Worm (Caenorhabditis elegans): ENCODE data around the gene F38A1.9.
A peak's percentile ranks its signal among the peaks of the same experiment; 100 is the strongest.

Gene F38A1.9

DNA sequence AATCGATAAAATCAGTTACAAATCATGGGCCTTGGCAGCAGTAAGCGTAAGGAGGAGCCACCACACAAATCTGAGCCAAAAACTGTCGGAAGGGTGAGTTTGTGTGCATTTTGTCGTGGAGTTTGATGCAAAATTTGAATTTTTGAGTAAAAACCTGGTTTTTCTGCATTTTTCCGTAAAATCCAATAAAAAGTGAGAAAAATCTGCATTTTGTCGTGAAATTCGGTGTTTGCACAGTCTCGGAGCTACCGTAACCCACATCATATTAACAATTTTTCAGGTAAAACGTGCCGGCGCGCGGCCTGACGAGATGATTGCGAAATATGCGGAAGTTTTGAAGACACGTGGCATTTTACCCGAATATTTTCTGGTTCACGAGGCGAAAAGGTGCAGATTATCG, 30.8 kb upstream of the F38A1.9 start:
- TF ChIP-seq ztf-16 (tag; optimal IDR thresholded peaks at IDR 0.05) (no peak), ceh-30 (tag; optimal IDR thresholded peaks at IDR 0.05) (no peak), Y22D7AL.16 (tag; optimal IDR thresholded peaks at IDR 0.05) (no peak), hlh-13 (GFP tag; optimal IDR thresholded peaks at IDR 0.05) (no peak), sox-4 (tag; optimal IDR thresholded peaks at IDR 0.05) (no peak), ceh-14 (tag; optimal IDR thresholded peaks at IDR 0.05) (no peak), unc-42 (tag; optimal IDR thresholded peaks at IDR 0.05) (no peak), C08G9.2 (tag; optimal IDR thresholded peaks at IDR 0.05) (no peak), hlh-30 (tag; optimal IDR thresholded peaks at IDR 0.05; ENCODE audit: insufficient read depth) (no peak), K09A11.1 (tag; optimal IDR thresholded peaks at IDR 0.05; ENCODE audit: insufficient read depth) (no peak), unc-86 (tag; optimal IDR thresholded peaks at IDR 0.05) (no peak), rnt-1 (tag; optimal IDR thresholded peaks at IDR 0.05) (no peak), ref-2 (tag; optimal IDR thresholded peaks at IDR 0.05) (no peak), pat-9 (tag; optimal IDR thresholded peaks at IDR 0.05) (no peak), pax-1 (tag; optimal IDR thresholded peaks at IDR 0.05) (no peak), T23F11.4 (GFP tag; optimal IDR thresholded peaks at IDR 0.05) (no peak), odd-2 (tag; optimal IDR thresholded peaks at IDR 0.05) (no peak), K02D7.2 (tag; optimal IDR thresholded peaks at IDR 0.05) (no peak), ets-4 (tag; optimal IDR thresholded peaks at IDR 0.05) (no peak), pha-4 (tag; optimal IDR thresholded peaks at IDR 0.05) (no peak)

DNA sequence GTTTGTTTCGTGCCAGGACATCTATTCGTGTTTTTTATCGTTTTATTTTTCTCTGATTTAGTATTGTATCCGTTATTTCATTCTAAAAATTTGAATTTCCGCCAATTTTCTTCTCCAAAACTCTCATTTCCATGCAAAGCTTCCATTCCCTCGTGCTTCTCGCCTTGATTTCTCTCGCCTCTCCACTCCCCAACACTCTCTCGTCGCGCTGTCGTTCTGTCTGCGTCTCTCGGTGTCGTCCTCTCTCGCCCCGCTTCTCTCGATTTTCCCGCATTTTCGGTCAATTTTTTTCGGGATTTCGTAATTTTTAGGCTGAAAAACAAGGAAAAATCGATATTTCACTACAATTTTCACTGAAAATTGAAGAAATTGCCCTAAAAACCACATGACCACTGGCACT, 29.4 kb upstream of the F38A1.9 start, which contains the start of gene C09E9.1:
Gene C09E9.1 (plus strand): TSS at position 286 of the 400 bp plus-strand sequence.
- no peak for TF ChIP-seq pha-2 (tag; optimal IDR thresholded peaks at IDR 0.05)
- TF ChIP-seq elt-2 (tag; optimal IDR thresholded peaks at IDR 0.05): no peak
- TF ChIP-seq ceh-22 (tag; optimal IDR thresholded peaks at IDR 0.05): no peak
- peak; percentile 8 for TF ChIP-seq ref-2 (tag; optimal IDR thresholded peaks at IDR 0.05)
- TF ChIP-seq sdc-2 (tag; optimal IDR thresholded peaks at IDR 0.05): no peak
- peak; percentile 16 for TF ChIP-seq ceh-18 (tag; optimal IDR thresholded peaks at IDR 0.05)
- TF ChIP-seq pax-1 (tag; optimal IDR thresholded peaks at IDR 0.05): peak; percentile 3
- no peak for TF ChIP-seq hlh-15 (tag; optimal IDR thresholded peaks at IDR 0.05)
- TF ChIP-seq sox-4 (tag; optimal IDR thresholded peaks at IDR 0.05): no peak
- no peak for TF ChIP-seq ama-1 (optimal IDR thresholded peaks at IDR 0.05)
- TF ChIP-seq nfya-1 (tag; optimal IDR thresholded peaks at IDR 0.05): peak; percentile 55
- peak; percentile 21 for TF ChIP-seq tbx-2 (tag; optimal IDR thresholded peaks at IDR 0.05)
- TF ChIP-seq unc-55 (GFP tag; optimal IDR thresholded peaks at IDR 0.05): peak; percentile 24
- peak; percentile 49 for TF ChIP-seq unc-42 (tag; optimal IDR thresholded peaks at IDR 0.05)
- no peak for TF ChIP-seq nhr-11 (tag; optimal IDR thresholded peaks at IDR 0.05)
- peak; percentile 84 for TF ChIP-seq hlh-30 (tag; optimal IDR thresholded peaks at IDR 0.05; ENCODE audit: insufficient read depth)
- TF ChIP-seq ztf-16 (tag; optimal IDR thresholded peaks at IDR 0.05): no peak
- TF ChIP-seq ceh-31 (tag; optimal IDR thresholded peaks at IDR 0.05): peak; percentile 46

DNA sequence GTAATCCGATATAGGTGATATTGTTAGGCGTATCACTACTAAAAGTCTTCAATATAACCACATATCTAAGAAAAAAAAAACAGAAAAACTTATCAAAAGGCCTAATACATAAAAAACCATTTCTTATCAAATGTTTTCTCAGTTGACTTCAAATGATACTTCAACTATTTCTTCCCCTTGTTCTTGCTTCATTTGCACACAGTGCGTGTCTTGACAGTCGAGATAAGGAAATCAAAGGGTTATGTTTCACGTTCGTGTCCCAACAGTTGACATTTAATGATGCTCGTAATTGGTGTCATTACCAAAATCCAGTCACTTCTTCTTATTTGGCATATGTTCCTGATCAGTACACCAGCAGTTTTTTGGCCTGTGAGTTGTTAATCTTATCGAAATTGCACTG, 21.6 kb upstream of the F38A1.9 start, which contains the start of gene clec-170:
Gene clec-170 (plus strand): TSS at position 143 of the 400 bp plus-strand sequence.
- no peak for TF ChIP-seq fax-1 (tag; optimal IDR thresholded peaks at IDR 0.05)
- TF ChIP-seq elt-2 (tag; optimal IDR thresholded peaks at IDR 0.05): peak; percentile 18

DNA sequence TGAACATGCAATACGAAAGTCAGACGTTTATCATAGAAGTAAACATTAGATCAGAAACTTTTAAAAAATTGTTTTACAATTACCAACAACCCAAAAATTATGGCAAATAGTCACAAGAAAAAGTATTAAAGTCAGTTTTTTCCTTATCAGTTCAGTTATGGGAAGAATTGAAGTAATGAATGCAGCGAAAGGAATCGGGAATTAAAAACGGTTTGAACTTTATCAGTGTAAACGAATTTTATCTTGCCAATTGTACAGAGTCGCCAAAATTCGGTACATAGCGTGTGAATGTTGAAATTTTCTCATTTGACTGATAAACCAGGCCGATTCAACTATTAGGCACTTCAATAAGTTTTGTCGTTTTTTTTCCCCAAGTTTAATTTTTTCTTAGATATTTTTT, 21.0 kb upstream of the F38A1.9 start:
- TF ChIP-seq ceh-9 (tag; optimal IDR thresholded peaks at IDR 0.05): no peak
- TF ChIP-seq elt-2 (tag; optimal IDR thresholded peaks at IDR 0.05): peak; percentile 2

DNA sequence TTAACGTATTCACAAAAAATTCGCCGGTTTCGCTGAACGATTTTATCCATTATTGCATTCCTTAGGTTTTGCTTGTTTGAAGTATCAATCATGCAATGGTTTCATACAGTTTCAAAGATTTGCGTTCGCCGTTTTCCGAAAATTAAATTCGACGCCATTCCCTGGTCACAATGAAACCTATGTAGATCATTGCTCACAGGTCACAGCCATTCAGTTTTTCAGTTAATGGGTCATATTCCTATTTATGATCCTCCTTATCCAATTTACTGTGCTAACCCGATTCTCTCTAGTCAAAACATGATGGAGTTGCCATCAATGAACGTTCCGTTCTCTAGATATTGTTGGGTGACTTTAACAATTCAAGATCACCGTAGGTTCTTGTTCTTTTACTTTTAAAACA, 19.8 kb upstream of the F38A1.9 start, which contains the start of gene F38A1.13:
Gene F38A1.13 (plus strand): TSS at position 301 of the 400 bp plus-strand sequence.
- no peak for TF ChIP-seq pag-3 (tag; optimal IDR thresholded peaks at IDR 0.05; ENCODE audit: borderline replicate concordance)
- no peak for TF ChIP-seq madf-2 (tag; optimal IDR thresholded peaks at IDR 0.05)
- TF ChIP-seq ahr-1 (tag; optimal IDR thresholded peaks at IDR 0.05): no peak
- no peak for TF ChIP-seq lin-11 (tag; optimal IDR thresholded peaks at IDR 0.05)
- TF ChIP-seq hlh-6 (tag; optimal IDR thresholded peaks at IDR 0.05): no peak
- no peak for TF ChIP-seq unc-3 (GFP tag; conservative IDR thresholded peaks at IDR 0.05)
- no peak for TF ChIP-seq unc-3 (tag; optimal IDR thresholded peaks at IDR 0.05)
- TF ChIP-seq gmeb-2 (tag; optimal IDR thresholded peaks at IDR 0.05): no peak
- TF ChIP-seq odd-2 (tag; optimal IDR thresholded peaks at IDR 0.05): no peak
- no peak for TF ChIP-seq hlh-13 (GFP tag; optimal IDR thresholded peaks at IDR 0.05)

Data from whole organism, late embryonic.